Worm (Caenorhabditis elegans): Measurements from ENCODE around the gene F41B4.3.
A peak's percentile ranks its signal among the peaks of the same experiment; 100 is the strongest.

ce11 chrX:6867707-6868106 is 31.8 kb upstream of the F41B4.3 start:
- TF ChIP-seq ama-1 (optimal IDR thresholded peaks at IDR 0.05): no peak
- no peak for TF ChIP-seq ets-7 (tag; optimal IDR thresholded peaks at IDR 0.05)
- TF ChIP-seq scrt-1 (GFP tag; IDR thresholded peaks at IDR 0.05): peak; percentile 60; the same call in 1 of the 2 replicates
- TF ChIP-seq sea-1 (GFP tag; conservative IDR thresholded peaks at IDR 0.05): peak; percentile 76
- no peak for TF ChIP-seq F13C5.2 (tag; optimal IDR thresholded peaks at IDR 0.05)
- no peak for TF ChIP-seq B0310.2 (tag; optimal IDR thresholded peaks at IDR 0.05)
- 0 out of 2 replicates have a peak, but pooled peaks have one; percentile 52 for TF ChIP-seq tbx-11 (GFP tag; IDR thresholded peaks at IDR 0.05)
- TF ChIP-seq flt-1 (GFP tag; IDR thresholded peaks at IDR 0.05): peak; percentile 47; the same call in 1 of the 2 replicates
- TF ChIP-seq ceh-13 (GFP tag; optimal IDR thresholded peaks at IDR 0.05): peak; percentile 27
- TF ChIP-seq tra-4 (tag; optimal IDR thresholded peaks at IDR 0.05): no peak
- no peak for TF ChIP-seq hmbx-1 (tag; optimal IDR thresholded peaks at IDR 0.05)
